Fruit fly (Drosophila melanogaster): ENCODE measurements around the gene CG3309.

dm6 chrX:5332259-5332862 is 3.2 kb upstream of the CG3309 start, which contains the start of gene CanB:
- TF ChIP-seq grau (tag; optimal IDR thresholded peaks at IDR 0.05) (no peak), tio (GFP tag; optimal IDR thresholded peaks at IDR 0.05) (no peak), CG2116 (GFP tag; optimal IDR thresholded peaks at IDR 0.05) (peak; percentile 60), CG6654 (GFP tag; optimal IDR thresholded peaks at IDR 0.05) (no peak)
